Worm (Caenorhabditis elegans) whole organism, L4/young adult: ENCODE data around the gene F28D1.6.

ENCODE experiments used
- dao-5 ChIP-seq: sonication (generic microtip); optimal IDR thresholded peaks from 2 replicates; lab custom pipeline; 2016; ENCODE audit warnings: missing genotype, missing genetic modification characterization, moderate library complexity, missing compliant biosample characterization
- him-1 ChIP-seq: sonication (generic microtip); optimal IDR thresholded peaks from 2 replicates; lab custom pipeline; 2016; ENCODE audit warnings: missing genotype, missing genetic modification reagents, missing genetic modification characterization, missing compliant biosample characterization

DNA sequence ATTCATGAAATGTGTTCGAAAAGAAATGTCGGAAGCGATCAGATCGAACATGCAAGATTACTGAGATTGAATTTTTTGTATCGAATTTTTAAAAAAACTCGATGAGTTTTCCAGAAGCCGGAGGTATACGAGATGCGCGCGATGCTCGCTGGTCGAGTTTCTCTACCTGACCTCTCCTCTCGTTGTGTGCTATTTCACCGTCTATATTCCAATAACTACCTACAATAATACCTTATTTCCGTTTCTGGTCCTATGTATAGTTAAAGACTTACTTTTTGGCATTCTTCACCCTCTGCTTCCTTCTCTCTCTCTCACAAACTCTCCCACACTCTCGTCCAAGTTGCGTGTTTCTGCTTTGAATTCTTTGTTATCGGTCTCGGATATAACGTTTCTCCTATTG is 13.6 kb downstream of the F28D1.6 start:
- no peak for TF ChIP-seq him-1 (tag; lab: Kevin White, UChicago)
- no peak for TF ChIP-seq dao-5 (tag; lab: Kevin White, UChicago)
